Worm (Caenorhabditis elegans): ENCODE measurements around the gene F58B4.3.

The F58B4.3 gene

DNA sequence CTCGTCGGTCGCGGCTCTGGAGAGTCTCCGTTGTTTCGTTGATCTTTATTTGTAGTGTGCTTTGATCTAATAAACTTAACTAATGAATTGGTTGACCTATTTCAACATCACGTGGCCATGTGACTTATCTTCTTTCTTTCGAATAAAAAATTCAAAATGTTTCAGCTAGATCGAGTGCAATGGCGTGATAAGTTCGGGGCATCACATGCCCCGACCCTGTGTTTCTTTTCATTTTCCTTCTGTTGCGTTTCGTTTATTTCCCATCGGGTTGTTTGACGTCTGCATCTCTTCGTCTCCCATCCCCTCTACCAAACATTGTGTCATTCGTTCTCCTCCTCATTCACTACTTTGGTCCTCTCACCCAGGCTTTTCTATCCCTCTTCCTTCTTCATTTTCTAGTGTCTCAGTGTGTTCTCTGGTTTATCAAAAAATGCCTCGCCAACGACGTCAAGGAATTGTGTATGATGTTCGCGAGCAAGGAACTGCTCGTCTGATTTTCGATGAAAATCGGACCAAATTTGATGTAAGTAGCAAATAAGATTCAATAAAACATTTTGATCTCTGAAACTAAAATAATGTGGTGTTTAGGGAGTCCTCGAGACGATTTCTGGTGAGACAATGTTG, 22.2 kb downstream of the F58B4.3 start, which contains the start of gene F17C11.4 (continued):
- no peak for TF ChIP-seq sea-2 (GFP tag; IDR thresholded peaks at IDR 0.05)
- no peak for TF ChIP-seq zim-3 (tag; optimal IDR thresholded peaks at IDR 0.05)
- TF ChIP-seq aptf-2 (GFP tag; conservative IDR thresholded peaks at IDR 0.05), result no peak
- peak; percentile 20 for TF ChIP-seq lin-54 (GFP tag; optimal IDR thresholded peaks at IDR 0.05)
- TF ChIP-seq F22D6.2 (tag; optimal IDR thresholded peaks at IDR 0.05), result peak; percentile 18
- TF ChIP-seq K12H6.12 (tag; optimal IDR thresholded peaks at IDR 0.05), result peak; percentile 66
- no peak for TF ChIP-seq mxl-1 (tag; optimal IDR thresholded peaks at IDR 0.05)
- TF ChIP-seq pha-4 (tag; optimal IDR thresholded peaks at IDR 0.05), result no peak
- no peak for TF ChIP-seq nhr-179 (tag; optimal IDR thresholded peaks at IDR 0.05)
- TF ChIP-seq snpc-1.3 (tag; optimal IDR thresholded peaks at IDR 0.05; ENCODE audit: insufficient read depth), result no peak
- no peak for TF ChIP-seq hrde-1 (tag; optimal IDR thresholded peaks at IDR 0.05; ENCODE audit: borderline replicate concordance)
- peak; percentile 67 for TF ChIP-seq ama-1 (optimal IDR thresholded peaks at IDR 0.05)
- TF ChIP-seq ama-1 (GFP tag; optimal IDR thresholded peaks at IDR 0.05), result no peak
- TF ChIP-seq ceh-27 (GFP tag; optimal IDR thresholded peaks at IDR 0.05), result no peak
- TF ChIP-seq chd-7 (tag; optimal IDR thresholded peaks at IDR 0.05), result no peak
- peak; percentile 77 for TF ChIP-seq cebp-1 (GFP tag; IDR thresholded peaks at IDR 0.05)
- TF ChIP-seq cebp-1 (tag; optimal IDR thresholded peaks at IDR 0.05), result peak; percentile 91
- no peak for TF ChIP-seq madf-8 (GFP tag; conservative IDR thresholded peaks at IDR 0.05)
- no peak for TF ChIP-seq F49E8.2 (tag; optimal IDR thresholded peaks at IDR 0.05; ENCODE audit: insufficient read depth)
- peak; percentile 74 for TF ChIP-seq attf-5 (GFP tag; optimal IDR thresholded peaks at IDR 0.05)
- TF ChIP-seq F57C9.4 (tag; optimal IDR thresholded peaks at IDR 0.05), result peak; percentile 20
- TF ChIP-seq xnd-1 (tag; optimal IDR thresholded peaks at IDR 0.05), result no peak
- peak; percentile 53; the same call in 1 of the 2 replicates for TF ChIP-seq hmg-1.2 (GFP tag; IDR thresholded peaks at IDR 0.05)
- TF ChIP-seq mel-28 (tag; optimal IDR thresholded peaks at IDR 0.05; ENCODE audit: borderline replicate concordance), result no peak
- no peak for TF ChIP-seq ccch-3 (GFP tag; optimal IDR thresholded peaks at IDR 0.05)
- TF ChIP-seq F10E7.11 (tag; optimal IDR thresholded peaks at IDR 0.05), result no peak
- no peak for TF ChIP-seq dpl-1 (GFP tag; optimal IDR thresholded peaks at IDR 0.05)
- peak; percentile 38 to 44 for TF ChIP-seq let-607 (tag; optimal IDR thresholded peaks at IDR 0.05)
- peak; percentile 37; the same call in 1 of the 2 replicates for TF ChIP-seq mcd-1 (GFP tag; IDR thresholded peaks at IDR 0.05)
- no peak for TF ChIP-seq nfya-1 (tag; optimal IDR thresholded peaks at IDR 0.05; ENCODE audit: borderline replicate concordance, insufficient read depth)
- no peak for TF ChIP-seq tbx-9 (tag; optimal IDR thresholded peaks at IDR 0.05; ENCODE audit: borderline replicate concordance)
- TF ChIP-seq egl-18 (GFP tag; IDR thresholded peaks at IDR 0.05), result no peak
- TF ChIP-seq F37B4.10 (GFP tag; IDR thresholded peaks at IDR 0.05), result no peak
- no peak for TF ChIP-seq ets-4 (GFP tag; optimal IDR thresholded peaks at IDR 0.05)
- no peak for TF ChIP-seq mes-4 (tag; optimal IDR thresholded peaks at IDR 0.05)
- no peak for TF ChIP-seq F39B2.1 (GFP tag; IDR thresholded peaks at IDR 0.05)
- TF ChIP-seq ekl-4 (GFP tag; IDR thresholded peaks at IDR 0.05), result peak; percentile 40; the same call in 1 of the 2 replicates
- TF ChIP-seq ztf-3 (GFP tag; optimal IDR thresholded peaks at IDR 0.05), result no peak
- TF ChIP-seq rcor-1 (GFP tag; IDR thresholded peaks at IDR 0.05), result 0 out of 2 replicates have a peak, but pooled peaks have one; percentile 10
- no peak for TF ChIP-seq rpc-1 (optimal IDR thresholded peaks at IDR 0.05)
- no peak for TF ChIP-seq rpc-1 (tag; optimal IDR thresholded peaks at IDR 0.05)
- no peak for TF ChIP-seq repo-1 (tag; optimal IDR thresholded peaks at IDR 0.05)
- TF ChIP-seq lir-1 (GFP tag; conservative IDR thresholded peaks at IDR 0.05), result no peak; the same call in 1 of the 2 replicates
- 0 out of 2 replicates have a peak, but pooled peaks have one; percentile 13 for TF ChIP-seq madf-6 (GFP tag; IDR thresholded peaks at IDR 0.05)
- TF ChIP-seq Y53F4B.3 (GFP tag; IDR thresholded peaks at IDR 0.05), result no peak
- TF ChIP-seq C17E4.6 (GFP tag; IDR thresholded peaks at IDR 0.05), result no peak
- TF ChIP-seq sptf-2 (GFP tag; optimal IDR thresholded peaks at IDR 0.05), result no peak
- TF ChIP-seq F57A8.1 (GFP tag; optimal IDR thresholded peaks at IDR 0.05), result no peak

All from whole organism, young adult.